Fruit fly (Drosophila melanogaster) whole organism, embryonic: ENCODE results near the gene CG1635.

Experiments
- Blimp-1 ChIP-seq: fragments of 200-800 bp; sonication (Bioruptor generic); optimal IDR thresholded peaks from 3 replicates; lab custom pipeline; 2018; ENCODE audit warnings: missing biosample characterization, missing genetic modification characterization, mild to moderate bottlenecking, moderate library complexity, missing genetic modification reagents
- BtbVII ChIP-seq: fragments of 200-800 bp; sonication (Bioruptor generic); optimal IDR thresholded peaks from 3 replicates; lab custom pipeline; 2017; ENCODE audit warnings: missing biosample characterization, mild to moderate bottlenecking, missing genetic modification characterization
- CG10267 ChIP-seq: fragments of 200-800 bp; sonication (Bioruptor generic); optimal IDR thresholded peaks from 2 replicates; lab custom pipeline; 2018; ENCODE audit warnings: missing biosample characterization, mild to moderate bottlenecking, missing genetic modification characterization, moderate library complexity
- CG10431 ChIP-seq: fragments of 200-800 bp; sonication (Bioruptor generic); optimal IDR thresholded peaks from 3 replicates; lab custom pipeline; 2018; ENCODE audit warnings: missing biosample characterization, mild to moderate bottlenecking, missing genetic modification characterization
- CG12299 ChIP-seq: fragments of 200-800 bp; sonication (Bioruptor generic); optimal IDR thresholded peaks from 2 replicates; lab custom pipeline; 2018; ENCODE audit warnings: missing biosample characterization, mild to moderate bottlenecking, missing genetic modification characterization
- CG12744 ChIP-seq: fragments of 200-800 bp; sonication (Bioruptor generic); optimal IDR thresholded peaks from 2 replicates; lab custom pipeline; 2016; ENCODE audit warnings: missing biosample characterization, missing genetic modification characterization
- CG15269 ChIP-seq: fragments of 200-800 bp; sonication (Bioruptor generic); optimal IDR thresholded peaks from 2 replicates; lab custom pipeline; 2018; ENCODE audit warnings: missing biosample characterization, mild to moderate bottlenecking, missing genetic modification characterization, moderate library complexity
- CG18476 ChIP-seq: fragments of 200-800 bp; sonication (Bioruptor generic); optimal IDR thresholded peaks from 2 replicates; lab custom pipeline; 2016; ENCODE audit warnings: missing biosample characterization, mild to moderate bottlenecking, missing genetic modification characterization
- CG18764 ChIP-seq: fragments of 200-800 bp; sonication (Bioruptor generic); optimal IDR thresholded peaks from 3 replicates; lab custom pipeline; 2016; ENCODE audit warnings: missing biosample characterization, missing genetic modification characterization
- CG2678 ChIP-seq: fragments of 200-800 bp; sonication (Bioruptor generic); optimal IDR thresholded peaks from 3 replicates; lab custom pipeline; 2019; ENCODE audit warnings: missing biosample characterization, mild to moderate bottlenecking, missing genetic modification characterization, moderate library complexity
- CG2712 ChIP-seq: fragments of 200-800 bp; optimal IDR thresholded peaks from 3 replicates; lab custom pipeline; 2019; ENCODE audit warnings: missing biosample characterization, mild to moderate bottlenecking, missing genetic modification characterization, moderate library complexity
- CG30431 ChIP-seq: fragments of 200-800 bp; sonication (Bioruptor generic); optimal IDR thresholded peaks from 2 replicates; lab custom pipeline; 2017; ENCODE audit warnings: missing biosample characterization, missing genetic modification characterization
- CG31365 ChIP-seq: fragments of 200-800 bp; sonication (Bioruptor generic); optimal IDR thresholded peaks from 2 replicates; lab custom pipeline; 2018; ENCODE audit warnings: missing biosample characterization, mild to moderate bottlenecking, missing genetic modification characterization
- CG31388 ChIP-seq: fragments of 200-800 bp; sonication (Bioruptor generic); optimal IDR thresholded peaks from 2 replicates; lab custom pipeline; 2016; ENCODE audit warnings: missing biosample characterization, missing genetic modification characterization
- CG32772 ChIP-seq: fragments of 200-800 bp; sonication (Bioruptor generic); IDR thresholded peaks from 2 replicates; pipeline ENCODE4 v1.3.6; 2022; ENCODE audit warnings: missing biosample characterization, missing genetic modification characterization
- CG3281 ChIP-seq: fragments of 200-800 bp; sonication (Bioruptor generic); optimal IDR thresholded peaks from 3 replicates; lab custom pipeline; 2017; ENCODE audit warnings: missing biosample characterization, mild to moderate bottlenecking, missing genetic modification characterization
- CG34422 ChIP-seq: fragments of 200-800 bp; sonication (Bioruptor generic); IDR thresholded peaks from 3 replicates; pipeline ENCODE4 v1.3.6; 2022; ENCODE audit warnings: missing biosample characterization, missing genetic modification characterization
- CG4854 ChIP-seq: fragments of 200-800 bp; sonication (Bioruptor generic); optimal IDR thresholded peaks from 2 replicates; lab custom pipeline; 2016; ENCODE audit warnings: missing biosample characterization, missing genetic modification characterization, inconsistent platforms
- CG6272 ChIP-seq: fragments of 200-800 bp; sonication (Bioruptor generic); IDR thresholded peaks from 2 replicates; pipeline ENCODE4 v1.3.6; 2022; ENCODE audit warnings: missing biosample characterization, missing genetic modification characterization
- CG7786 ChIP-seq: fragments of 200-800 bp; sonication (Bioruptor generic); optimal IDR thresholded peaks from 2 replicates; lab custom pipeline; 2016; ENCODE audit warnings: missing biosample characterization, missing genetic modification characterization
- CG9215 ChIP-seq: fragments of 200-800 bp; sonication (Bioruptor generic); IDR thresholded peaks from 2 replicates; pipeline ENCODE4 v1.3.6; 2022; ENCODE audit warnings: missing biosample characterization, missing genetic modification characterization
- Dp ChIP-seq: fragments of 200-800 bp; sonication (Bioruptor generic); optimal IDR thresholded peaks from 2 replicates; lab custom pipeline; 2018; ENCODE audit warnings: missing biosample characterization, mild to moderate bottlenecking, missing genetic modification characterization, moderate library complexity
- Dref ChIP-seq: fragments of 200-800 bp; sonication (Bioruptor generic); IDR thresholded peaks from 2 replicates; pipeline ENCODE4 v1.3.6; 2022; ENCODE audit warnings: missing biosample characterization, missing genetic modification characterization
- Gsc ChIP-seq: fragments of 200-800 bp; sonication (Bioruptor generic); IDR thresholded peaks from 2 replicates; pipeline ENCODE4 v1.3.6; 2022; ENCODE audit warnings: missing biosample characterization, missing genetic modification characterization
- Gug ChIP-seq: fragments of 200-800 bp; sonication (Bioruptor generic); IDR thresholded peaks from 4 replicates; pipeline ENCODE4 v1.3.6; 2022; ENCODE audit warnings: missing biosample characterization, missing genetic modification characterization
- Hand ChIP-seq: fragments of 200-800 bp; sonication (Bioruptor generic); optimal IDR thresholded peaks from 2 replicates; lab custom pipeline; 2017; ENCODE audit warnings: mild to moderate bottlenecking, missing biosample characterization, missing genetic modification reagents, missing genetic modification characterization
- Lhr ChIP-seq: fragments of 200-800 bp; sonication (Bioruptor generic); optimal IDR thresholded peaks from 3 replicates; lab custom pipeline; 2017; ENCODE audit warnings: mild to moderate bottlenecking, missing biosample characterization, missing genetic modification reagents, missing genetic modification characterization
- Meics ChIP-seq: fragments of 200-800 bp; sonication (Bioruptor generic); optimal IDR thresholded peaks from 2 replicates; lab custom pipeline; 2017; ENCODE audit warnings: missing biosample characterization, mild to moderate bottlenecking, missing genetic modification characterization
- Nf-YC ChIP-seq: fragments of 200-800 bp; optimal IDR thresholded peaks from 3 replicates; lab custom pipeline; 2019; ENCODE audit warnings: missing biosample characterization, mild to moderate bottlenecking, missing genetic modification characterization, moderate library complexity
- Poxn ChIP-seq: fragments of 200-800 bp; sonication (Bioruptor generic); IDR thresholded peaks from 2 replicates; pipeline ENCODE4 v1.3.6; 2022; ENCODE audit warnings: missing biosample characterization, missing genetic modification characterization
- Rfx ChIP-seq: fragments of 200-800 bp; sonication (Bioruptor generic); IDR thresholded peaks from 2 replicates; pipeline ENCODE4 v1.3.6; 2022; ENCODE audit warnings: missing biosample characterization, missing genetic modification characterization
- Stat92E ChIP-seq, 3 experiments: fragments of >200 bp in 2 of 3; fragments of 200-800 bp in 1 of 3; sonication (Bioruptor generic) in 1 of 3; optimal IDR thresholded peaks; 2 replicates each; lab custom pipeline; 2017 to 2019; ENCODE audit warnings: missing biosample characterization in 3 of 3, missing genetic modification characterization in 3 of 3, mild to moderate bottlenecking in 1 of 3, moderate library complexity in 1 of 3
- Xbp1 ChIP-seq: fragments of 200-800 bp; sonication (Bioruptor generic); optimal IDR thresholded peaks from 3 replicates; lab custom pipeline; 2016; ENCODE audit warnings: missing biosample characterization, mild to moderate bottlenecking, missing genetic modification characterization
- aop ChIP-seq: fragments of 200-800 bp; sonication (Bioruptor generic); IDR thresholded peaks from 2 replicates; pipeline ENCODE4 v1.3.6; 2022; ENCODE audit warnings: missing biosample characterization, missing genetic modification characterization
- chm ChIP-seq: fragments of 200-800 bp; sonication (Bioruptor generic); IDR thresholded peaks from 2 replicates; pipeline ENCODE4 v1.3.6; 2022; ENCODE audit warnings: missing biosample characterization, missing genetic modification characterization
- chn ChIP-seq: fragments of 200-800 bp; sonication (Bioruptor generic); optimal IDR thresholded peaks from 2 replicates; lab custom pipeline; 2016; ENCODE audit warnings: missing biosample characterization, missing genetic modification characterization
- cwo ChIP-seq: fragments of 200-800 bp; sonication (Bioruptor generic); optimal IDR thresholded peaks from 3 replicates; lab custom pipeline; 2017; ENCODE audit warnings: missing biosample characterization, missing genetic modification characterization, mild to moderate bottlenecking, moderate library complexity, missing genetic modification reagents
- gce ChIP-seq: fragments of 200-800 bp; sonication (Bioruptor generic); IDR thresholded peaks from 3 replicates; pipeline ENCODE4 v1.3.6; 2022; ENCODE audit warnings: missing biosample characterization, missing genetic modification characterization
- ham ChIP-seq: fragments of 200-800 bp; sonication (Bioruptor generic); IDR thresholded peaks from 2 replicates; pipeline ENCODE4 v1.3.6; 2022; ENCODE audit warnings: missing biosample characterization, missing genetic modification characterization
- jumu ChIP-seq: fragments of 200-800 bp; sonication (Bioruptor generic); optimal IDR thresholded peaks from 3 replicates; lab custom pipeline; 2016; ENCODE audit warnings: missing biosample characterization, missing genetic modification characterization
- lbe ChIP-seq: fragments of 200-800 bp; sonication (Bioruptor generic); optimal IDR thresholded peaks from 2 replicates; lab custom pipeline; 2016; ENCODE audit warnings: missing biosample characterization, mild to moderate bottlenecking, missing genetic modification characterization
- nau ChIP-seq: fragments of 200-800 bp; sonication (Bioruptor generic); optimal IDR thresholded peaks from 3 replicates; lab custom pipeline; 2017; ENCODE audit warnings: missing biosample characterization, mild to moderate bottlenecking, missing genetic modification characterization, missing genetic modification reagents
- odd ChIP-seq: fragments of 200-800 bp; sonication (Bioruptor generic); optimal IDR thresholded peaks from 2 replicates; lab custom pipeline; 2017; ENCODE audit warnings: missing biosample characterization, mild to moderate bottlenecking, missing genetic modification characterization
- run ChIP-seq: fragments of 200-800 bp; sonication (Bioruptor generic); optimal IDR thresholded peaks from 3 replicates; lab custom pipeline; 2018; ENCODE audit warnings: missing biosample characterization, mild to moderate bottlenecking, missing genetic modification characterization
- salm ChIP-seq: fragments of 200-800 bp; sonication (Bioruptor generic); optimal IDR thresholded peaks from 2 replicates; lab custom pipeline; 2018; ENCODE audit warnings: missing biosample characterization, mild to moderate bottlenecking, missing genetic modification characterization
- sens ChIP-seq: fragments of 200-800 bp; sonication (Bioruptor generic); peaks from one replicate; lab custom pipeline; 2016; ENCODE audit warnings: missing biosample characterization, missing genetic modification characterization
- tin ChIP-seq: fragments of 200-800 bp; sonication (Bioruptor generic); optimal IDR thresholded peaks from 3 replicates; lab custom pipeline; 2016; ENCODE audit warnings: missing biosample characterization, missing genetic modification characterization
- unc-4 ChIP-seq: fragments of 200-800 bp; sonication (Bioruptor generic); IDR thresholded peaks from 2 replicates; pipeline ENCODE4 v1.3.6; 2022; ENCODE audit warnings: missing biosample characterization, missing genetic modification characterization; ENCODE audit not compliant: partially characterized antibody
- vnd ChIP-seq: fragments of 200-800 bp; sonication (Bioruptor generic); IDR thresholded peaks from 3 replicates; pipeline ENCODE4 v1.3.6; 2022; ENCODE audit warnings: missing biosample characterization, missing genetic modification characterization; ENCODE audit not compliant: partially characterized antibody

Gene CG1635

dm6 chr3R:31548766-31549510 lies 39.5 kb upstream of the CG1635 start (continued):
- TF ChIP-seq CG32772 (GFP tag; lab: Robert Waterston, UW) (no peak), Meics (no peak), BtbVII (GFP tag; lab: Kevin White, UChicago) (no peak), Blimp-1 (peak; percentile 33), CG2678 (tag; lab: Kevin White, UChicago) (peak; percentile 29), sens (GFP tag; lab: Kevin White, UChicago) (peak; percentile 87), CG31388 (GFP tag; lab: Kevin White, UChicago) (no peak), odd (GFP tag; lab: Kevin White, UChicago) (peak; percentile 24)

dm6 chr3R:31550910-31551309 lies 37.6 kb upstream of the CG1635 start:
- TF ChIP-seq aop (GFP tag; lab: Robert Waterston, UW) (no peak), cwo (GFP tag; lab: Kevin White, UChicago) (no peak), CG7786 (GFP tag; lab: Kevin White, UChicago) (peak; percentile 8), Gsc (GFP tag; lab: Robert Waterston, UW) (no peak), unc-4 (GFP tag; lab: Robert Waterston, UW) (no peak), Hand (GFP tag; lab: Kevin White, UChicago) (no peak), CG10267 (tag; lab: Kevin White, UChicago) (peak; percentile 70), CG3281 (GFP tag; lab: Kevin White, UChicago) (no peak), CG9215 (no peak), CG15269 (tag; lab: Kevin White, UChicago) (no peak), Lhr (GFP tag; lab: Kevin White, UChicago) (peak; percentile 66), CG6272 (GFP tag; lab: Robert Waterston, UW) (no peak), CG31365 (tag; lab: Kevin White, UChicago) (no peak), vnd (GFP tag; lab: Robert Waterston, UW) (no peak), CG30431 (GFP tag; lab: Kevin White, UChicago) (peak; percentile 55), Dref (GFP tag; lab: Robert Waterston, UW) (no peak), Xbp1 (GFP tag; lab: Kevin White, UChicago) (no peak), CG12744 (GFP tag; lab: Kevin White, UChicago) (peak; percentile 29), Nf-YC (tag; lab: Kevin White, UChicago) (no peak), Stat92E (GFP tag; optimal IDR thresholded peaks at IDR 0.05; lab: Kevin White, UChicago) (no peak), Poxn (no peak), gce (GFP tag; lab: Robert Waterston, UW) (no peak), CG18476 (peak; percentile 6), chm (GFP tag; lab: Robert Waterston, UW) (peak; percentile 80; the same call in 1 of the 2 replicates), Gug (GFP tag; lab: Robert Waterston, UW) (no peak), ham (no peak), jumu (GFP tag; lab: Kevin White, UChicago) (no peak), CG12299 (tag; lab: Kevin White, UChicago) (peak; percentile 16), nau (peak; percentile 61), CG10431 (GFP tag; lab: Kevin White, UChicago) (peak; percentile 2), Dp (no peak), Rfx (GFP tag; lab: Robert Waterston, UW) (no peak), CG4854 (GFP tag; lab: Kevin White, UChicago) (no peak), CG34422 (GFP tag; lab: Robert Waterston, UW) (no peak), run (tag; lab: Kevin White, UChicago) (no peak), chn (GFP tag; lab: Kevin White, UChicago) (no peak), lbe (GFP tag; lab: Kevin White, UChicago) (no peak), salm (peak; percentile 27), CG18764 (peak; percentile 52), tin (GFP tag; lab: Kevin White, UChicago) (peak; percentile 10), CG2712 (tag; lab: Kevin White, UChicago) (peak; percentile 79)
